Fruit fly (Drosophila melanogaster) whole organism, wandering third instar larva: ENCODE results near the gene Pex2.
A peak's percentile ranks its signal among the peaks of the same experiment; 100 is the strongest.

Source experiments
- Abd-B ChIP-seq: fragments of >200 bp; optimal IDR thresholded peaks from 2 replicates; lab custom pipeline; 2017; ENCODE audit warnings: missing biosample characterization, missing genetic modification characterization
- CG32264 ChIP-seq: fragments of 200-800 bp; sonication (Bioruptor generic); optimal IDR thresholded peaks from 2 replicates; lab custom pipeline; 2016; ENCODE audit warnings: missing biosample characterization, missing genetic modification characterization
- CG9705 ChIP-seq: fragments of 200-800 bp; sonication (Bioruptor generic); optimal IDR thresholded peaks from 2 replicates; lab custom pipeline; 2018; ENCODE audit warnings: missing biosample characterization, mild to moderate bottlenecking, missing genetic modification characterization
- CrebA ChIP-seq: fragments of 200-800 bp; sonication (Bioruptor generic); optimal IDR thresholded peaks from 2 replicates; lab custom pipeline; 2016; ENCODE audit warnings: missing biosample characterization, mild to moderate bottlenecking, missing genetic modification characterization, borderline replicate concordance
- Dfd ChIP-seq: fragments of >200 bp; optimal IDR thresholded peaks from 2 replicates; lab custom pipeline; 2017; ENCODE audit warnings: missing biosample characterization, missing genetic modification characterization
- Dif ChIP-seq: fragments of 200-275, 200-300 bp; sonication (Bioruptor generic); optimal IDR thresholded peaks from 2 replicates; lab custom pipeline; 2018; ENCODE audit warnings: missing biosample characterization, missing genetic modification characterization; ENCODE audit not compliant: partially characterized antibody
- GATAd ChIP-seq: sonication (Bioruptor generic); optimal IDR thresholded peaks from 2 replicates; lab custom pipeline; 2016; ENCODE audit warnings: missing biosample characterization, missing genetic modification characterization
- HLH106 ChIP-seq: fragments of 200-800 bp; optimal IDR thresholded peaks from 3 replicates; lab custom pipeline; 2019; ENCODE audit warnings: missing biosample characterization, mild to moderate bottlenecking, missing genetic modification characterization, moderate library complexity
- Hnf4 ChIP-seq: fragments of 200-800 bp; sonication (Bioruptor generic); optimal IDR thresholded peaks from 2 replicates; lab custom pipeline; 2016; ENCODE audit warnings: missing biosample characterization, mild to moderate bottlenecking, missing genetic modification characterization
- Hr78 ChIP-seq: fragments of >200 bp; optimal IDR thresholded peaks from 2 replicates; lab custom pipeline; 2017; ENCODE audit warnings: missing biosample characterization, missing genetic modification characterization
- Hr83 ChIP-seq: fragments of 200-300 bp; sonication (Bioruptor generic); optimal IDR thresholded peaks from 2 replicates; lab custom pipeline; 2016; ENCODE audit warnings: missing biosample characterization, mild to moderate bottlenecking, missing genetic modification characterization, moderate library complexity; ENCODE audit not compliant: poor library complexity, severe bottlenecking
- Jra ChIP-seq: sonication (Bioruptor generic); optimal IDR thresholded peaks from 2 replicates; lab custom pipeline; 2016; ENCODE audit warnings: missing biosample characterization, missing genetic modification characterization
- Mio ChIP-seq: sonication (Bioruptor generic); optimal IDR thresholded peaks from 2 replicates; lab custom pipeline; 2016; ENCODE audit warnings: missing biosample characterization, missing genetic modification characterization
- Myc ChIP-seq: fragments of >200 bp; optimal IDR thresholded peaks from 2 replicates; lab custom pipeline; 2017
- N ChIP-seq: fragments of >200 bp; optimal IDR thresholded peaks from 2 replicates; lab custom pipeline; 2018; ENCODE audit warnings: missing biosample characterization, missing external identifiers, missing genetic modification characterization
- OdsH ChIP-seq: fragments of 200-800 bp; sonication (Bioruptor generic); optimal IDR thresholded peaks from 2 replicates; lab custom pipeline; 2016; ENCODE audit warnings: missing biosample characterization, mild to moderate bottlenecking, missing genetic modification characterization
- Rel ChIP-seq, 2 experiments: fragments of 200-800 bp; sonication (Bioruptor generic) in 1 of 2; optimal IDR thresholded peaks; 2 replicates in 1 of 2; 3 replicates in 1 of 2; lab custom pipeline; 2016 to 2019; ENCODE audit warnings: mild to moderate bottlenecking in 2 of 2, missing biosample characterization in 2 of 2, missing genetic modification characterization in 2 of 2, moderate library complexity in 1 of 2
- Sp1 ChIP-seq: fragments of 200-800 bp; sonication (Bioruptor generic); optimal IDR thresholded peaks from 3 replicates; lab custom pipeline; 2019; ENCODE audit warnings: missing biosample characterization, mild to moderate bottlenecking, missing genetic modification characterization, moderate library complexity
- Vsx2 ChIP-seq: fragments of 200-300, 225-300 bp; sonication (Bioruptor generic); optimal IDR thresholded peaks from 2 replicates; lab custom pipeline; 2018; ENCODE audit warnings: missing biosample characterization, missing genetic modification characterization; ENCODE audit not compliant: partially characterized antibody
- br ChIP-seq: fragments of 200-800 bp; sonication (Bioruptor generic); optimal IDR thresholded peaks from 2 replicates; lab custom pipeline; 2016; ENCODE audit warnings: missing biosample characterization, missing genetic modification characterization
- brk ChIP-seq: fragments of 200-800 bp; sonication (Bioruptor generic); optimal IDR thresholded peaks from 2 replicates; lab custom pipeline; 2016; ENCODE audit warnings: missing biosample characterization, mild to moderate bottlenecking, missing genetic modification characterization
- dl ChIP-seq, 2 experiments: fragments of 175-275, 200-275 bp in 1 of 2; fragments of 200-275 bp in 1 of 2; sonication (Bioruptor generic); optimal IDR thresholded peaks; lab custom pipeline; 2018; ENCODE audit warnings: mild to moderate bottlenecking in 2 of 2, missing biosample characterization in 2 of 2, missing genetic modification characterization in 2 of 2, moderate library complexity in 2 of 2; ENCODE audit not compliant: partially characterized antibody in 2 of 2, insufficient read depth in 1 of 2
- dmrt93B ChIP-seq: fragments of 200-800 bp; sonication (Bioruptor generic); optimal IDR thresholded peaks from 2 replicates; lab custom pipeline; 2018; ENCODE audit warnings: missing biosample characterization, mild to moderate bottlenecking, missing genetic modification characterization
- dsf ChIP-seq: sonication (Bioruptor generic); optimal IDR thresholded peaks from 2 replicates; lab custom pipeline; 2016; ENCODE audit warnings: missing biosample characterization, missing genetic modification characterization, borderline replicate concordance
- ey ChIP-seq: fragments of 200-800 bp; sonication (Bioruptor generic); optimal IDR thresholded peaks from 2 replicates; lab custom pipeline; 2016; ENCODE audit warnings: missing biosample characterization, missing genetic modification characterization
- foxo ChIP-seq, 2 experiments: fragments of 200-800 bp; sonication (Bioruptor generic); optimal IDR thresholded peaks; 2 replicates in 1 of 2; 3 replicates in 1 of 2; lab custom pipeline; 2016 to 2017; ENCODE audit warnings: missing biosample characterization in 2 of 2, missing genetic modification characterization in 2 of 2
- fru ChIP-seq: fragments of 200-800 bp; sonication (Bioruptor generic); optimal IDR thresholded peaks from 3 replicates; lab custom pipeline; 2016; ENCODE audit warnings: missing biosample characterization, mild to moderate bottlenecking, missing genetic modification characterization
- h ChIP-seq: fragments of 200-800 bp; sonication (Bioruptor generic); optimal IDR thresholded peaks from 3 replicates; lab custom pipeline; 2016; ENCODE audit warnings: missing biosample characterization, mild to moderate bottlenecking, missing genetic modification characterization
- jim ChIP-seq: fragments of 175-275, 200-325 bp; sonication (Bioruptor generic); optimal IDR thresholded peaks from 2 replicates; lab custom pipeline; 2016; ENCODE audit warnings: missing biosample characterization, mild to moderate bottlenecking, missing genetic modification characterization
- lola ChIP-seq: fragments of >200 bp; optimal IDR thresholded peaks from 2 replicates; lab custom pipeline; 2017; ENCODE audit warnings: missing biosample characterization, missing genetic modification characterization
- pan ChIP-seq: fragments of >200 bp; optimal IDR thresholded peaks from 2 replicates; lab custom pipeline; 2017
- psq ChIP-seq: fragments of 200-800 bp; sonication (Bioruptor generic); optimal IDR thresholded peaks from 3 replicates; lab custom pipeline; 2017; ENCODE audit warnings: missing biosample characterization, mild to moderate bottlenecking, missing genetic modification characterization, moderate library complexity
- rgr ChIP-seq: fragments of 200-800 bp; sonication (Bioruptor generic); optimal IDR thresholded peaks from 3 replicates; lab custom pipeline; 2016; ENCODE audit warnings: missing biosample characterization, mild to moderate bottlenecking, missing genetic modification characterization
- sage ChIP-seq: fragments of 200-800 bp; sonication (Bioruptor generic); optimal IDR thresholded peaks from 2 replicates; lab custom pipeline; 2016; ENCODE audit warnings: missing biosample characterization, mild to moderate bottlenecking, missing genetic modification characterization
- sv ChIP-seq: fragments of 200-800 bp; sonication (Bioruptor generic); optimal IDR thresholded peaks from 3 replicates; lab custom pipeline; 2016; ENCODE audit warnings: missing biosample characterization, missing genetic modification characterization
- tai ChIP-seq: sonication (Bioruptor generic); optimal IDR thresholded peaks from 2 replicates; lab custom pipeline; 2016; ENCODE audit warnings: missing biosample characterization, missing genetic modification characterization
- usp ChIP-seq: fragments of >200 bp; optimal IDR thresholded peaks from 2 replicates; lab custom pipeline; 2017; ENCODE audit warnings: missing biosample characterization, missing genetic modification characterization
- woc ChIP-seq: sonication (Bioruptor generic); optimal IDR thresholded peaks from 2 replicates; lab custom pipeline; 2016; ENCODE audit warnings: missing biosample characterization, mild to moderate bottlenecking, missing genetic modification characterization

Gene Pex2

dm6 chr3L:8338921-8339320, at the start of gene Pex2:
Pex2 (plus strand) TSS chr3L:8339051.
- TF ChIP-seq Jra (GFP tag; lab: Kevin White, UChicago), result peak; percentile 9
- TF ChIP-seq brk (GFP tag; lab: Kevin White, UChicago), result peak; percentile 60
- no peak for TF ChIP-seq h (GFP tag; lab: Kevin White, UChicago)
- peak; percentile 30 for TF ChIP-seq GATAd (GFP tag; lab: Kevin White, UChicago)
- TF ChIP-seq jim (GFP tag; lab: Kevin White, UChicago), result no peak
- TF ChIP-seq sage (GFP tag; lab: Kevin White, UChicago), result peak; percentile 33
- TF ChIP-seq tai, result no peak
- TF ChIP-seq Abd-B (GFP tag; lab: Kevin White, UChicago), result no peak
- TF ChIP-seq pan, result no peak
- TF ChIP-seq Mio (GFP tag; lab: Kevin White, UChicago), result no peak
- no peak for TF ChIP-seq Myc (lab: Kevin White, UChicago)
- peak; percentile 21 for TF ChIP-seq OdsH
- peak; percentile 9 for TF ChIP-seq HLH106 (tag; lab: Kevin White, UChicago)
- peak; percentile 22 for TF ChIP-seq psq (GFP tag; lab: Kevin White, UChicago)
- TF ChIP-seq fru (GFP tag; lab: Kevin White, UChicago), result peak; percentile 34
- peak; percentile 75 for TF ChIP-seq Hnf4
- no peak for TF ChIP-seq Rel (GFP tag; optimal IDR thresholded peaks at IDR 0.05; lab: Kevin White, UChicago)
- TF ChIP-seq Rel (tag; optimal IDR thresholded peaks at IDR 0.05; lab: Kevin White, UChicago), result no peak
- no peak for TF ChIP-seq Sp1 (GFP tag; lab: Kevin White, UChicago)
- TF ChIP-seq br, result no peak

- TF ChIP-seq Hnf4, result peak; percentile 50
- no peak for TF ChIP-seq Mio (GFP tag; lab: Kevin White, UChicago)
- TF ChIP-seq lola (GFP tag; lab: Kevin White, UChicago), result no peak
- peak; percentile 28 for TF ChIP-seq Sp1 (GFP tag; lab: Kevin White, UChicago)
- no peak for TF ChIP-seq CG32264 (GFP tag; lab: Kevin White, UChicago)
- TF ChIP-seq OdsH, result peak; percentile 32
- TF ChIP-seq N (GFP tag; lab: Kevin White, UChicago), result no peak
- no peak for TF ChIP-seq jim (GFP tag; lab: Kevin White, UChicago)
- TF ChIP-seq h (GFP tag; lab: Kevin White, UChicago), result peak; percentile 52
- no peak for TF ChIP-seq Hr78 (GFP tag; lab: Kevin White, UChicago)
- TF ChIP-seq dsf, result no peak
- TF ChIP-seq CrebA (GFP tag; lab: Kevin White, UChicago), result no peak
- TF ChIP-seq brk (GFP tag; lab: Kevin White, UChicago), result peak; percentile 54
- no peak for TF ChIP-seq Vsx2 (GFP tag; lab: Kevin White, UChicago)
- peak; percentile 39 for TF ChIP-seq fru (GFP tag; lab: Kevin White, UChicago)
- TF ChIP-seq psq (GFP tag; lab: Kevin White, UChicago), result peak; percentile 33
- no peak for TF ChIP-seq Rel (GFP tag; optimal IDR thresholded peaks at IDR 0.05; lab: Kevin White, UChicago)
- TF ChIP-seq Rel (tag; optimal IDR thresholded peaks at IDR 0.05; lab: Kevin White, UChicago), result peak; percentile 19
- peak; percentile 36 for TF ChIP-seq sv (GFP tag; lab: Kevin White, UChicago)
- peak in 1 of 2 experiments; percentile 54 for TF ChIP-seq foxo (GFP tag; optimal IDR thresholded peaks at IDR 0.05; lab: Kevin White, UChicago)
- no peak for TF ChIP-seq HLH106 (tag; lab: Kevin White, UChicago)
- no peak for TF ChIP-seq Dif
- peak; percentile 5 for TF ChIP-seq Myc (lab: Kevin White, UChicago)
- peak; percentile 43 for TF ChIP-seq rgr (GFP tag; lab: Kevin White, UChicago)
- TF ChIP-seq pan, result no peak
- TF ChIP-seq GATAd (GFP tag; lab: Kevin White, UChicago), result no peak
- TF ChIP-seq Dfd (GFP tag; lab: Kevin White, UChicago), result no peak
- TF ChIP-seq sage (GFP tag; lab: Kevin White, UChicago), result no peak
- TF ChIP-seq br, result peak; percentile 44
- no peak for TF ChIP-seq CG9705 (GFP tag; lab: Kevin White, UChicago)
- TF ChIP-seq Abd-B (GFP tag; lab: Kevin White, UChicago), result no peak
- TF ChIP-seq dmrt93B (GFP tag; lab: Kevin White, UChicago), result no peak
- TF ChIP-seq dl (GFP tag; optimal IDR thresholded peaks at IDR 0.05; lab: Kevin White, UChicago; ENCODE audit: insufficient read depth in 1 of 2, partially characterized antibody in 2 of 2), result no peak
- no peak for TF ChIP-seq usp (GFP tag; lab: Kevin White, UChicago)
- peak; percentile 63 for TF ChIP-seq Jra (GFP tag; lab: Kevin White, UChicago)
- no peak for TF ChIP-seq ey
- no peak for TF ChIP-seq woc
- TF ChIP-seq Hr83 (GFP tag; lab: Kevin White, UChicago), result peak; percentile 23
- peak; percentile 83 for TF ChIP-seq tai
These were observed 49.3 kb upstream of the Pex2 start, which contains the start of gene cert for dm6 chr3L:8289336-8290258. cert (minus strand) TSS chr3L:8289870.
